Fruit fly (Drosophila melanogaster) whole organism, pupa: Measurements from ENCODE around the gene Dref.

Source experiments
- CG17806 ChIP-seq: fragments of 200-800 bp; sonication (Bioruptor generic); optimal IDR thresholded peaks from 2 replicates; lab custom pipeline; 2018; ENCODE audit warnings: missing biosample characterization, mild to moderate bottlenecking, missing genetic modification characterization, moderate library complexity
- CG8159 ChIP-seq: fragments of 200-800 bp; sonication (Bioruptor generic); optimal IDR thresholded peaks from 3 replicates; lab custom pipeline; 2018; ENCODE audit warnings: missing biosample characterization, mild to moderate bottlenecking, missing genetic modification characterization, moderate library complexity
- CG8301 ChIP-seq: fragments of 200-800 bp; sonication (Bioruptor generic); optimal IDR thresholded peaks from 2 replicates; lab custom pipeline; 2018; ENCODE audit warnings: missing biosample characterization, mild to moderate bottlenecking, missing genetic modification characterization
- CG9948 ChIP-seq: fragments of 200-800 bp; sonication (Bioruptor generic); optimal IDR thresholded peaks from 2 replicates; lab custom pipeline; 2018; ENCODE audit warnings: missing biosample characterization, mild to moderate bottlenecking, missing genetic modification characterization, moderate library complexity
- D1 ChIP-seq: fragments of 200-800 bp; sonication (Bioruptor generic); optimal IDR thresholded peaks from 2 replicates; lab custom pipeline; 2018; ENCODE audit warnings: missing biosample characterization, mild to moderate bottlenecking, missing genetic modification characterization, moderate library complexity
- EcR ChIP-seq: fragments of 200-800 bp; sonication (Bioruptor generic); optimal IDR thresholded peaks from 3 replicates; lab custom pipeline; 2019; ENCODE audit warnings: missing biosample characterization, missing genetic modification characterization, mild to moderate bottlenecking, moderate library complexity, missing genetic modification reagents
- Pif1A ChIP-seq: fragments of 200-800 bp; sonication (Bioruptor generic); optimal IDR thresholded peaks from 3 replicates; lab custom pipeline; 2016; ENCODE audit warnings: missing biosample characterization, missing genetic modification characterization
- Snoo ChIP-seq: fragments of 200-800 bp; sonication (Bioruptor generic); optimal IDR thresholded peaks from 3 replicates; lab custom pipeline; 2017; ENCODE audit warnings: missing biosample characterization, mild to moderate bottlenecking, missing genetic modification characterization, inconsistent platforms
- gl ChIP-seq: fragments of 200-800 bp; sonication (Bioruptor generic); optimal IDR thresholded peaks from 2 replicates; lab custom pipeline; 2018; ENCODE audit warnings: missing biosample characterization, mild to moderate bottlenecking, missing genetic modification characterization
- rn ChIP-seq: fragments of 200-800 bp; sonication (Bioruptor generic); IDR thresholded peaks from 2 replicates; pipeline ENCODE4 v1.3.6; 2022; ENCODE audit warnings: missing biosample characterization, missing genetic modification characterization

dm6 chr2L:9933063-9933462 lies 34.0 kb downstream of the Dref start, which contains the start of gene Cpr30F:
- no peak for TF ChIP-seq Pif1A (GFP tag; lab: Kevin White, UChicago)
- no peak for TF ChIP-seq rn (GFP tag; lab: Robert Waterston, UW)
- TF ChIP-seq EcR (GFP tag; lab: Kevin White, UChicago) = no peak
- TF ChIP-seq D1 (tag; lab: Kevin White, UChicago) = no peak
- TF ChIP-seq CG8301 (tag; lab: Kevin White, UChicago) = no peak
- no peak for TF ChIP-seq Snoo (tag; lab: Kevin White, UChicago)
- no peak for TF ChIP-seq CG17806 (tag; lab: Kevin White, UChicago)
- no peak for TF ChIP-seq CG8159 (tag; lab: Kevin White, UChicago)
- TF ChIP-seq gl = no peak
- TF ChIP-seq CG9948 (tag; lab: Kevin White, UChicago) = no peak
